Worm (Caenorhabditis elegans): ENCODE data around the gene F15D4.6.
A peak's percentile ranks its signal among the peaks of the same experiment; 100 is the strongest.

Gene F15D4.6

DNA sequence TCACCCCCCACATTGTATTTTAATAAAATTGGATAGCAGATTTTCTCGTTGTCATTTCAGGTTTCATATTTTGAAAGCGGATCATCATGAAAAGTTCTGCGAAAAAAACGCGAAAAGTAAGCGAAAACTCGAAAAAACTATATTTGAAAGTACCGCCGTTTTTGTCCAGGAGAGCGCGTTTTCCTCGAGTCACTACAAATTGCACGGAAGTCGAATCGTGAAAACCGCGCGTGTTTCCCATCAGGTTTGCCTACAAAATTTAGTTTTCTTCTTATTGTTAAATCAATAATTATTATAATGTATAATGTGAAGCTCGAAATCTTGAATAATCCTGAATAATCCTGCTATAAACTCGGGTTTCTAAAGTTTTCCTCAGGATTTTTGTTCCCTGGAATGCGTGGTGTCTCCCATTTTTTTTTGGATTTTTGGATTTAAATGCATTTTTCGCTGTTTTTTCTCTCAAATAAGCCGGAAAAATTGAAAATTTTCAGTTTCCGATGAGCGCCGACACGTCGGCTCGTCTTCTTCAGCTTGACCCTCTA, 49.2 kb upstream of the F15D4.6 start, which contains the start of gene btf-1 (continued):
- TF ChIP-seq nhr-42 (GFP tag; IDR thresholded peaks at IDR 0.05), result 0 out of 2 replicates have a peak, but pooled peaks have one; percentile 9
- peak; percentile 96 for TF ChIP-seq ama-1 (optimal IDR thresholded peaks at IDR 0.05)
- no peak for TF ChIP-seq aly-2 (tag; optimal IDR thresholded peaks at IDR 0.05)
- no peak for TF ChIP-seq zag-1 (tag; optimal IDR thresholded peaks at IDR 0.05)
- peak; percentile 65; the same call in 1 of the 2 replicates for TF ChIP-seq arid-1 (GFP tag; conservative IDR thresholded peaks at IDR 0.05)
- TF ChIP-seq attf-4 (tag; optimal IDR thresholded peaks at IDR 0.05), result no peak
- TF ChIP-seq nhr-41 (GFP tag; IDR thresholded peaks at IDR 0.05), result no peak
- TF ChIP-seq zfp-2 (tag; optimal IDR thresholded peaks at IDR 0.05), result no peak
- TF ChIP-seq tag-97 (GFP tag; IDR thresholded peaks at IDR 0.05), result no peak
- TF ChIP-seq nhr-77 (tag; optimal IDR thresholded peaks at IDR 0.05), result peak; percentile 54
- TF ChIP-seq mxl-3 (GFP tag; optimal IDR thresholded peaks at IDR 0.05), result no peak
- TF ChIP-seq F10B5.3 (tag; optimal IDR thresholded peaks at IDR 0.05), result peak; percentile 80
- peak; percentile 83 for TF ChIP-seq unc-130 (GFP tag; optimal IDR thresholded peaks at IDR 0.05)
- TF ChIP-seq nhr-111 (GFP tag; optimal IDR thresholded peaks at IDR 0.05), result peak; percentile 30
- TF ChIP-seq F49E8.2 (tag; optimal IDR thresholded peaks at IDR 0.05; ENCODE audit: borderline replicate concordance), result no peak
- peak; percentile 84 for TF ChIP-seq mes-2 (tag; optimal IDR thresholded peaks at IDR 0.05; ENCODE audit: poor library complexity, severe bottlenecking)
- TF ChIP-seq hif-1 (tag; optimal IDR thresholded peaks at IDR 0.05), result peak in 1 of 2 experiments; percentile 86
- peak; percentile 61 for TF ChIP-seq ceh-20 (GFP tag; IDR thresholded peaks at IDR 0.05)
- TF ChIP-seq T20F7.1 (GFP tag; optimal IDR thresholded peaks at IDR 0.05), result no peak
- no peak for TF ChIP-seq ceh-32 (tag; optimal IDR thresholded peaks at IDR 0.05; ENCODE audit: poor library complexity)
- TF ChIP-seq lir-3 (tag; optimal IDR thresholded peaks at IDR 0.05), result peak; percentile 54
- TF ChIP-seq sdz-12 (GFP tag; optimal IDR thresholded peaks at IDR 0.05), result peak; percentile 59
- peak in 1 of 2 experiments; percentile 69 for TF ChIP-seq unc-62 (GFP tag; optimal IDR thresholded peaks at IDR 0.05 in 1 of 2)
- TF ChIP-seq unc-62 (tag; optimal IDR thresholded peaks at IDR 0.05), result no peak
- TF ChIP-seq Y105C5A.15 (GFP tag; IDR thresholded peaks at IDR 0.05), result 0 out of 2 replicates have a peak, but pooled peaks have one; percentile 12
- TF ChIP-seq hmg-1.1 (GFP tag; IDR thresholded peaks at IDR 0.05), result peak; percentile 59; the same call in 1 of the 2 replicates
- peak; percentile 92 for TF ChIP-seq dve-1 (tag; optimal IDR thresholded peaks at IDR 0.05; ENCODE audit: insufficient read depth)
- no peak for TF ChIP-seq ceh-82 (tag; optimal IDR thresholded peaks at IDR 0.05)
- TF ChIP-seq jun-1 (tag; optimal IDR thresholded peaks at IDR 0.05), result peak; percentile 55
- peak; percentile 76 for TF ChIP-seq rbr-2 (tag; optimal IDR thresholded peaks at IDR 0.05)
- TF ChIP-seq Y48G9A.11 (GFP tag; IDR thresholded peaks at IDR 0.05), result peak; percentile 27; the same call in 1 of the 2 replicates
- peak; percentile 86 for TF ChIP-seq mep-1 (tag; optimal IDR thresholded peaks at IDR 0.05)
- TF ChIP-seq daf-12 (tag; optimal IDR thresholded peaks at IDR 0.05), result no peak
- peak; percentile 18 to 82 for TF ChIP-seq lsy-2 (tag; optimal IDR thresholded peaks at IDR 0.05)
- TF ChIP-seq T26A8.4 (GFP tag; IDR thresholded peaks at IDR 0.05), result peak; percentile 69
- TF ChIP-seq lin-38 (GFP tag; IDR thresholded peaks at IDR 0.05), result peak; percentile 94
- peak; percentile 52 for TF ChIP-seq nhr-11 (tag; optimal IDR thresholded peaks at IDR 0.05)
- peak; percentile 94 for TF ChIP-seq dpl-1 (GFP tag; optimal IDR thresholded peaks at IDR 0.05)
- TF ChIP-seq daf-16 (GFP tag; optimal IDR thresholded peaks at IDR 0.05), result peak in 1 of 2 experiments; percentile 15
- peak; percentile 65 for TF ChIP-seq daf-16 (tag; optimal IDR thresholded peaks at IDR 0.05)
- TF ChIP-seq cey-2 (tag; optimal IDR thresholded peaks at IDR 0.05; ENCODE audit: borderline replicate concordance, insufficient read depth), result no peak
- peak; percentile 55 for TF ChIP-seq spr-1 (tag; optimal IDR thresholded peaks at IDR 0.05)
- no peak for TF ChIP-seq R02D3.7 (tag; optimal IDR thresholded peaks at IDR 0.05)
- peak; percentile 36 for TF ChIP-seq hlh-30 (tag; optimal IDR thresholded peaks at IDR 0.05; ENCODE audit: insufficient read depth)

Data from whole organism, L4 larva.